Fruit fly (Drosophila melanogaster): ENCODE results near the gene Lipt2.

dm6 chr3R:4479038-4479988 is 42.2 kb upstream of the Lipt2 start, which contains the start of gene CG31523:
- no peak for TF ChIP-seq cic (GFP tag; optimal IDR thresholded peaks at IDR 0.05)
- no peak for TF ChIP-seq CG33017 (tag; optimal IDR thresholded peaks at IDR 0.05)
- TF ChIP-seq Mnt (GFP tag; optimal IDR thresholded peaks at IDR 0.05): no peak

All from whole organism, adult.